Worm (Caenorhabditis elegans) whole organism, early embryonic: ENCODE measurements around the gene srj-5.

Experiments
- B0310.2 ChIP-seq: sonication (generic microtip); optimal IDR thresholded peaks from 2 replicates; lab custom pipeline; 2016; ENCODE audit warnings: mild to moderate bottlenecking, missing genetic modification characterization, missing compliant biosample characterization
- F13C5.2 ChIP-seq: sonication (generic microtip); optimal IDR thresholded peaks from 2 replicates; lab custom pipeline; 2017; ENCODE audit warnings: mild to moderate bottlenecking, missing genetic modification characterization, inconsistent platforms, missing compliant biosample characterization
- aly-1 ChIP-seq: sonication (generic microtip); optimal IDR thresholded peaks from 2 replicates; lab custom pipeline; 2016; ENCODE audit warnings: missing genetic modification characterization, missing compliant biosample characterization
- ama-1 ChIP-seq: fragments of 150-350 bp; optimal IDR thresholded peaks from 2 replicates; lab custom pipeline; 2014
- ceh-13 ChIP-seq: fragments of 200-800 bp; sonication (Bioruptor generic); optimal IDR thresholded peaks from 2 replicates; lab custom pipeline; 2018; ENCODE audit warnings: mild to moderate bottlenecking, missing genetic modification characterization, missing compliant biosample characterization
- ceh-36 ChIP-seq: sonication (generic microtip); optimal IDR thresholded peaks from 2 replicates; lab custom pipeline; 2016; ENCODE audit warnings: missing genetic modification characterization, inconsistent platforms, missing compliant biosample characterization
- ets-7 ChIP-seq: sonication (generic microtip); optimal IDR thresholded peaks from 2 replicates; lab custom pipeline; 2016; ENCODE audit warnings: missing genotype, missing genetic modification characterization, missing compliant biosample characterization
- flt-1 ChIP-seq: fragments of 200-800 bp; sonication (Bioruptor generic); IDR thresholded peaks from 2 replicates; pipeline ENCODE4 v1.3.6; 2022; ENCODE audit warnings: missing genetic modification characterization, missing compliant biosample characterization
- hmbx-1 ChIP-seq: sonication (generic microtip); optimal IDR thresholded peaks from 2 replicates; lab custom pipeline; 2016; ENCODE audit warnings: mild to moderate bottlenecking, missing genetic modification characterization, missing compliant biosample characterization
- hmg-4 ChIP-seq: fragments of 200-800 bp; sonication (Bioruptor generic); optimal IDR thresholded peaks from 2 replicates; lab custom pipeline; 2018; ENCODE audit warnings: mild to moderate bottlenecking, missing genetic modification characterization, missing compliant biosample characterization
- hnd-1 ChIP-seq: sonication (generic microtip); optimal IDR thresholded peaks from 2 replicates; lab custom pipeline; 2016; ENCODE audit warnings: missing genetic modification characterization, missing compliant biosample characterization
- pes-1 ChIP-seq: fragments of 200-800 bp; sonication (Bioruptor generic); IDR thresholded peaks from 2 replicates; pipeline ENCODE4 v1.3.6; 2022; ENCODE audit warnings: missing genetic modification reagents, missing genetic modification characterization, missing compliant biosample characterization
- scrt-1 ChIP-seq: fragments of 200-800 bp; sonication (Bioruptor generic); IDR thresholded peaks from 2 replicates; pipeline ENCODE4 v1.3.6; 2022; ENCODE audit warnings: missing genetic modification characterization, missing compliant biosample characterization
- sea-1 ChIP-seq: fragments of 200-800 bp; sonication (Bioruptor generic); conservative IDR thresholded peaks from 2 replicates; pipeline ENCODE4 v1.3.6; 2022; ENCODE audit warnings: missing genetic modification characterization, missing compliant biosample characterization
- tbx-11 ChIP-seq: fragments of 200-800 bp; sonication (Bioruptor generic); IDR thresholded peaks from 2 replicates; pipeline ENCODE4 v1.3.6; 2022; ENCODE audit warnings: missing genetic modification characterization, missing compliant biosample characterization
- tbx-37 ChIP-seq: fragments of 200-800 bp; sonication (Bioruptor generic); conservative IDR thresholded peaks from 2 replicates; pipeline ENCODE4 v1.3.6; 2022; ENCODE audit warnings: missing genetic modification reagents, missing genetic modification characterization, missing compliant biosample characterization
- tra-4 ChIP-seq: sonication (generic microtip); optimal IDR thresholded peaks from 2 replicates; lab custom pipeline; 2017; ENCODE audit warnings: missing genetic modification characterization, missing compliant biosample characterization

Gene srj-5

ce11 chrV:646888-647287, 6.0 kb downstream of the srj-5 start, which contains the start of gene ugt-42:
Gene ugt-42, plus strand, starts transcription at chrV:647188.
- TF ChIP-seq scrt-1 (no peak), hnd-1 (tag; lab: Kevin White, UChicago) (no peak), pes-1 (GFP tag; lab: Robert Waterston, UW) (no peak), hmbx-1 (tag; lab: Kevin White, UChicago) (no peak), ama-1 (lab: Kevin White, UChicago) (no peak), tbx-11 (no peak), ceh-13 (GFP tag; lab: Kevin White, UChicago) (no peak), F13C5.2 (tag; lab: Kevin White, UChicago) (no peak), flt-1 (GFP tag; lab: Robert Waterston, UW) (no peak), B0310.2 (tag; lab: Kevin White, UChicago) (no peak), aly-1 (tag; lab: Kevin White, UChicago) (no peak), tbx-37 (GFP tag; lab: Robert Waterston, UW) (no peak), ets-7 (tag; lab: Kevin White, UChicago) (no peak), ceh-36 (tag; lab: Kevin White, UChicago) (no peak), hmg-4 (GFP tag; lab: Kevin White, UChicago) (no peak)

- no peak for TF ChIP-seq ceh-13 (GFP tag; lab: Kevin White, UChicago)
- no peak for TF ChIP-seq flt-1 (GFP tag; lab: Robert Waterston, UW)
Observed at ce11 chrV:646129-646528, 6.7 kb downstream of the srj-5 start, which contains the start of gene F48G7.12. Gene F48G7.12, minus strand, starts transcription at chrV:646229.

- TF ChIP-seq hnd-1 (tag; lab: Kevin White, UChicago) (no peak), tbx-11 (no peak), aly-1 (tag; lab: Kevin White, UChicago) (no peak), sea-1 (no peak), hmg-4 (GFP tag; lab: Kevin White, UChicago) (no peak), ceh-36 (tag; lab: Kevin White, UChicago) (no peak), tra-4 (tag; lab: Kevin White, UChicago) (no peak), B0310.2 (tag; lab: Kevin White, UChicago) (no peak), F13C5.2 (tag; lab: Kevin White, UChicago) (no peak), scrt-1 (no peak), hmbx-1 (tag; lab: Kevin White, UChicago) (no peak), flt-1 (GFP tag; lab: Robert Waterston, UW) (no peak), ama-1 (lab: Kevin White, UChicago) (no peak), tbx-37 (GFP tag; lab: Robert Waterston, UW) (no peak)
Observed at ce11 chrV:642750-643149, 10.1 kb downstream of the srj-5 start, which contains the start of gene nhr-190. Gene nhr-190, minus strand, starts transcription at chrV:642924.

ce11 chrV:638328-638727, 14.5 kb downstream of the srj-5 start, which contains the start of gene srj-37:
Gene srj-37, plus strand, starts transcription at chrV:638628.
- TF ChIP-seq B0310.2 (tag; lab: Kevin White, UChicago) (no peak), hmg-4 (GFP tag; lab: Kevin White, UChicago) (no peak), hnd-1 (tag; lab: Kevin White, UChicago) (no peak), sea-1 (no peak), scrt-1 (no peak)

ce11 chrV:636281-636680, 16.6 kb downstream of the srj-5 start, which contains the start of gene pals-31:
Gene pals-31, plus strand, starts transcription at chrV:636581.
- TF ChIP-seq B0310.2 (tag; lab: Kevin White, UChicago) = no peak
- TF ChIP-seq pes-1 (GFP tag; lab: Robert Waterston, UW) = no peak
- TF ChIP-seq tra-4 (tag; lab: Kevin White, UChicago) = no peak
- TF ChIP-seq ceh-36 (tag; lab: Kevin White, UChicago) = no peak
- no peak for TF ChIP-seq ceh-13 (GFP tag; lab: Kevin White, UChicago)
- no peak for TF ChIP-seq tbx-37 (GFP tag; lab: Robert Waterston, UW)
- TF ChIP-seq ama-1 (lab: Kevin White, UChicago) = no peak
- no peak for TF ChIP-seq hnd-1 (tag; lab: Kevin White, UChicago)
- no peak for TF ChIP-seq flt-1 (GFP tag; lab: Robert Waterston, UW)
- no peak for TF ChIP-seq scrt-1

- TF ChIP-seq B0310.2 (tag; lab: Kevin White, UChicago) (no peak), flt-1 (GFP tag; lab: Robert Waterston, UW) (no peak), pes-1 (GFP tag; lab: Robert Waterston, UW) (no peak)
Observed at ce11 chrV:635630-636029, 17.2 kb downstream of the srj-5 start.

ce11 chrV:634855-635254, 18.0 kb downstream of the srj-5 start, which contains the start of gene F48G7.10:
Gene F48G7.10, minus strand, starts transcription at chrV:634955.
- TF ChIP-seq flt-1 (GFP tag; lab: Robert Waterston, UW) (no peak), tbx-37 (GFP tag; lab: Robert Waterston, UW) (no peak), ceh-36 (tag; lab: Kevin White, UChicago) (no peak), hmg-4 (GFP tag; lab: Kevin White, UChicago) (no peak), scrt-1 (no peak), tra-4 (tag; lab: Kevin White, UChicago) (no peak), F13C5.2 (tag; lab: Kevin White, UChicago) (no peak), hnd-1 (tag; lab: Kevin White, UChicago) (no peak), hmbx-1 (tag; lab: Kevin White, UChicago) (no peak), pes-1 (GFP tag; lab: Robert Waterston, UW) (no peak), ceh-13 (GFP tag; lab: Kevin White, UChicago) (no peak), B0310.2 (tag; lab: Kevin White, UChicago) (no peak), tbx-11 (no peak), aly-1 (tag; lab: Kevin White, UChicago) (no peak), sea-1 (no peak), ama-1 (lab: Kevin White, UChicago) (no peak), ets-7 (tag; lab: Kevin White, UChicago) (no peak)
